5 fruit fly cellular contexts compared by ENCODE assay signal in genomic region chrX:18084614-18085469, dm6.
TF ChIP-seq lines count a peak whose summit lies in the region.

No protein-coding gene starts in this region.

- TF ChIP-seq CTCF in whole organism, embryonic (GFP tag; optimal IDR thresholded peaks at IDR 0.05; lab: Kevin White, UChicago) = no peak

TF ChIP-seq in whole organism, adult, 20 proteins besides CTCF, POLR2A, EP300 and RAD21:
- TF ChIP-seq ovo (GFP tag; optimal IDR thresholded peaks at IDR 0.05; lab: Kevin White, UChicago) = no peak
- TF ChIP-seq pad (GFP tag; optimal IDR thresholded peaks at IDR 0.05; lab: Kevin White, UChicago) = no peak
- TF ChIP-seq Mnt (GFP tag; optimal IDR thresholded peaks at IDR 0.05; lab: Kevin White, UChicago) = no peak
- TF ChIP-seq tj (GFP tag; optimal IDR thresholded peaks at IDR 0.05; lab: Kevin White, UChicago) = peak; percentile 46
- TF ChIP-seq CG14711 (tag; optimal IDR thresholded peaks at IDR 0.05; lab: Kevin White, UChicago) = no peak
- TF ChIP-seq CG7101 (tag; optimal IDR thresholded peaks at IDR 0.05; lab: Kevin White, UChicago) = no peak
- no peak for TF ChIP-seq Clk (GFP tag; optimal IDR thresholded peaks at IDR 0.05; lab: Kevin White, UChicago)
- TF ChIP-seq CG33017 (tag; optimal IDR thresholded peaks at IDR 0.05; lab: Kevin White, UChicago) = no peak
TF ChIP-seq in whole organism, adult: peak in this region for 1.

TF ChIP-seq in whole organism, embryonic, 481 proteins besides CTCF, POLR2A, EP300 and RAD21 (continues in another document):
- peak; percentile 24 for TF ChIP-seq her (GFP tag; optimal IDR thresholded peaks at IDR 0.05; lab: Kevin White, UChicago)
- TF ChIP-seq chinmo (GFP tag; IDR thresholded peaks at IDR 0.05; lab: Robert Waterston, UW; ENCODE audit: partially characterized antibody) = 0 out of 4 replicates have a peak, but pooled peaks have one; percentile 34
- TF ChIP-seq CG6813 (GFP tag; optimal IDR thresholded peaks at IDR 0.05; lab: Kevin White, UChicago) = no peak
- TF ChIP-seq Jarid2 (GFP tag; optimal IDR thresholded peaks at IDR 0.05; lab: Kevin White, UChicago) = peak; percentile 50
- TF ChIP-seq esg (GFP tag; conservative IDR thresholded peaks at IDR 0.05; lab: Robert Waterston, UW) = no peak
- no peak for TF ChIP-seq CG4424 (GFP tag; optimal IDR thresholded peaks at IDR 0.05; lab: Kevin White, UChicago)
- no peak for TF ChIP-seq CG7786 (GFP tag; optimal IDR thresholded peaks at IDR 0.05; lab: Kevin White, UChicago)
- no peak for TF ChIP-seq CG8924 (tag; optimal IDR thresholded peaks at IDR 0.05; lab: Kevin White, UChicago)
- no peak for TF ChIP-seq Antp (GFP tag; optimal IDR thresholded peaks at IDR 0.05; lab: Kevin White, UChicago)
- TF ChIP-seq CG16813 (GFP tag; IDR thresholded peaks at IDR 0.05; lab: Robert Waterston, UW; ENCODE audit: partially characterized antibody) = peak; percentile 15; the same call in 1 of the 3 replicates
- no peak for TF ChIP-seq Mrtf (GFP tag; IDR thresholded peaks at IDR 0.05; lab: Robert Waterston, UW)
- TF ChIP-seq CG17361 (GFP tag; IDR thresholded peaks at IDR 0.05; lab: Robert Waterston, UW) = 0 out of 3 replicates have a peak, but pooled peaks have one; percentile 13
- no peak for TF ChIP-seq ap (GFP tag; IDR thresholded peaks at IDR 0.05; lab: Robert Waterston, UW)
- 0 out of 3 replicates have a peak, but pooled peaks have one; percentile 12 for TF ChIP-seq row (GFP tag; IDR thresholded peaks at IDR 0.05; lab: Robert Waterston, UW)
- TF ChIP-seq CG12769 (tag; optimal IDR thresholded peaks at IDR 0.05; lab: Kevin White, UChicago) = peak; percentile 25
- no peak for TF ChIP-seq disco-r (GFP tag; optimal IDR thresholded peaks at IDR 0.05; lab: Kevin White, UChicago)
- TF ChIP-seq inv (GFP tag; IDR thresholded peaks at IDR 0.05; lab: Robert Waterston, UW; ENCODE audit: partially characterized antibody) = no peak
- TF ChIP-seq Elba2 (GFP tag; optimal IDR thresholded peaks at IDR 0.05; lab: Kevin White, UChicago) = peak; percentile 70
- TF ChIP-seq ci (GFP tag; IDR thresholded peaks at IDR 0.05; lab: Robert Waterston, UW) = peak; percentile 15; the same call in 1 of the 3 replicates

TF ChIP-seq in whole organism, prepupa, 60 proteins besides CTCF, POLR2A, EP300 and RAD21:
- peak; percentile 18 for TF ChIP-seq Hr39 (GFP tag; optimal IDR thresholded peaks at IDR 0.05; lab: Kevin White, UChicago)
- peak; percentile 45 for TF ChIP-seq svp (GFP tag; lab: Kevin White, UChicago)
- no peak for TF ChIP-seq CG10631 (GFP tag; optimal IDR thresholded peaks at IDR 0.05; lab: Kevin White, UChicago)
- TF ChIP-seq lz (GFP tag; optimal IDR thresholded peaks at IDR 0.05; lab: Kevin White, UChicago) = peak; percentile 3
- peak; percentile 11 for TF ChIP-seq CG10669 (GFP tag; optimal IDR thresholded peaks at IDR 0.05; lab: Kevin White, UChicago)
- no peak for TF ChIP-seq CG15336 (GFP tag; IDR thresholded peaks at IDR 0.05; lab: Robert Waterston, UW)
- peak; percentile 49 for TF ChIP-seq Eip78C (GFP tag; lab: Kevin White, UChicago)
- no peak for TF ChIP-seq dac (GFP tag; optimal IDR thresholded peaks at IDR 0.05; lab: Kevin White, UChicago)
TF ChIP-seq in whole organism, prepupa: peak in this region for 5.

TF ChIP-seq in whole organism, pupa, 21 proteins besides CTCF, POLR2A, EP300 and RAD21:
- TF ChIP-seq CG32121 (GFP tag; IDR thresholded peaks at IDR 0.05; lab: Robert Waterston, UW) (0 out of 2 replicates have a peak, but pooled peaks have one; percentile 24), Pif1B (GFP tag; optimal IDR thresholded peaks at IDR 0.05; lab: Kevin White, UChicago) (no peak), CG15710 (tag; optimal IDR thresholded peaks at IDR 0.05; lab: Kevin White, UChicago) (no peak)
TF ChIP-seq in whole organism, pupa: peak in this region for 1.

TF ChIP-seq in whole organism, wandering third instar larva, 38 proteins besides CTCF, POLR2A, EP300 and RAD21:
- no peak for TF ChIP-seq Rel (GFP tag; optimal IDR thresholded peaks at IDR 0.05; lab: Kevin White, UChicago)
- TF ChIP-seq Rel (tag; optimal IDR thresholded peaks at IDR 0.05; lab: Kevin White, UChicago) = peak; percentile 70
- TF ChIP-seq psq (GFP tag; optimal IDR thresholded peaks at IDR 0.05; lab: Kevin White, UChicago) = no peak
- TF ChIP-seq usp (GFP tag; optimal IDR thresholded peaks at IDR 0.05; lab: Kevin White, UChicago) = no peak
- no peak for TF ChIP-seq woc (GFP tag; optimal IDR thresholded peaks at IDR 0.05; lab: Kevin White, UChicago)
- TF ChIP-seq dsf (GFP tag; optimal IDR thresholded peaks at IDR 0.05; lab: Kevin White, UChicago; ENCODE audit: borderline replicate concordance) = no peak
- no peak for TF ChIP-seq CG32264 (GFP tag; optimal IDR thresholded peaks at IDR 0.05; lab: Kevin White, UChicago)
- no peak for TF ChIP-seq CG9705 (GFP tag; optimal IDR thresholded peaks at IDR 0.05; lab: Kevin White, UChicago)
- no peak for TF ChIP-seq sv (GFP tag; optimal IDR thresholded peaks at IDR 0.05; lab: Kevin White, UChicago)
- no peak for TF ChIP-seq N (GFP tag; optimal IDR thresholded peaks at IDR 0.05; lab: Kevin White, UChicago)
- TF ChIP-seq Hr83 (GFP tag; optimal IDR thresholded peaks at IDR 0.05; lab: Kevin White, UChicago; ENCODE audit: poor library complexity, severe bottlenecking) = peak; percentile 61
- TF ChIP-seq brk (GFP tag; optimal IDR thresholded peaks at IDR 0.05; lab: Kevin White, UChicago) = no peak
